Worm (Caenorhabditis elegans) whole organism, young adult: ENCODE measurements around the gene lelo-3.

Experiments used
- B0261.1 ChIP-seq: sonication (generic microtip); optimal IDR thresholded peaks from 2 replicates; lab custom pipeline; 2016; ENCODE audit warnings: mild to moderate bottlenecking, missing genetic modification characterization, moderate library complexity, missing compliant biosample characterization
- B0336.3 ChIP-seq: fragments of 200-800 bp; sonication (Bioruptor generic); IDR thresholded peaks from 2 replicates; pipeline ENCODE4 v1.3.6; 2022; ENCODE audit warnings: missing genetic modification characterization, missing compliant biosample characterization
- F10E7.11 ChIP-seq: sonication (generic microtip); optimal IDR thresholded peaks from 2 replicates; lab custom pipeline; 2017; ENCODE audit warnings: mild to moderate bottlenecking, missing genetic modification characterization, moderate library complexity, missing compliant biosample characterization
- F23B12.7 ChIP-seq: sonication (generic microtip); optimal IDR thresholded peaks from 2 replicates; lab custom pipeline; 2017; ENCODE audit warnings: missing genetic modification characterization, mild to moderate bottlenecking, missing compliant biosample characterization, antibody characterized with exemption, moderate library complexity; ENCODE audit not compliant: insufficient read depth
- F33H1.4 ChIP-seq: fragments of 200-800 bp; sonication (Bioruptor generic); IDR thresholded peaks from 2 replicates; pipeline ENCODE4 v1.3.6; 2022; ENCODE audit warnings: missing genetic modification reagents, missing genetic modification characterization, missing compliant biosample characterization
- F49E8.2 ChIP-seq: sonication (generic microtip); optimal IDR thresholded peaks from 3 replicates; lab custom pipeline; 2017; ENCODE audit warnings: missing genetic modification characterization, mild to moderate bottlenecking, missing compliant biosample characterization, antibody characterized with exemption, moderate library complexity; ENCODE audit not compliant: insufficient read depth
- K11D2.4 ChIP-seq: fragments of 200-800 bp; sonication (Bioruptor generic); IDR thresholded peaks from 2 replicates; pipeline ENCODE4 v1.3.6; 2022; ENCODE audit warnings: missing genetic modification reagents, missing genetic modification characterization, missing compliant biosample characterization
- K12H6.12 ChIP-seq: fragments of 200-800 bp; sonication (Bioruptor generic); optimal IDR thresholded peaks from 2 replicates; lab custom pipeline; 2018; ENCODE audit warnings: mild to moderate bottlenecking, missing genetic modification characterization, missing compliant biosample characterization
- Y53F4B.3 ChIP-seq: fragments of 200-800 bp; sonication (Bioruptor generic); IDR thresholded peaks from 2 replicates; pipeline ENCODE4 v1.3.6; 2022; ENCODE audit warnings: missing genetic modification reagents, missing genetic modification characterization, missing compliant biosample characterization
- Y67H2A.10 ChIP-seq: fragments of 200-800 bp; sonication (Bioruptor generic); conservative IDR thresholded peaks from 2 replicates; pipeline ENCODE4 v1.3.6; 2022; ENCODE audit warnings: missing genetic modification reagents, missing genetic modification characterization, missing compliant biosample characterization
- akir-1 ChIP-seq: fragments of 200-800 bp; sonication (Bioruptor generic); optimal IDR thresholded peaks from 2 replicates; lab custom pipeline; 2018; ENCODE audit warnings: mild to moderate bottlenecking, missing genetic modification characterization, moderate library complexity, missing compliant biosample characterization
- ama-1 ChIP-seq, 3 experiments: fragments of 150-350 bp in 1 of 3; sonication (generic microtip) in 2 of 3; optimal IDR thresholded peaks; 2 replicates each; lab custom pipeline; 2014 to 2018; ENCODE audit warnings: missing biosample characterization in 2 of 3, missing genetic modification characterization in 2 of 3, missing genetic modification reagents in 2 of 3
- athp-1 ChIP-seq: sonication (generic microtip); optimal IDR thresholded peaks from 2 replicates; lab custom pipeline; 2017; ENCODE audit warnings: mild to moderate bottlenecking, missing genetic modification characterization, missing compliant biosample characterization
- attf-3 ChIP-seq: fragments of 200-800 bp; sonication (Bioruptor generic); conservative IDR thresholded peaks from 2 replicates; pipeline ENCODE4 v1.3.6; 2022; ENCODE audit warnings: missing genetic modification reagents, missing genetic modification characterization, missing compliant biosample characterization
- attf-5 ChIP-seq: fragments of 200-800 bp; sonication (Bioruptor generic); optimal IDR thresholded peaks from 2 replicates; lab custom pipeline; 2018; ENCODE audit warnings: mild to moderate bottlenecking, missing genetic modification characterization, missing compliant biosample characterization
- bed-1 ChIP-seq: fragments of 200-800 bp; sonication (Bioruptor generic); IDR thresholded peaks from 2 replicates; pipeline ENCODE4 v1.3.6; 2022; ENCODE audit warnings: missing genetic modification reagents, missing genetic modification characterization, missing compliant biosample characterization
- ccch-3 ChIP-seq: fragments of 200-800 bp; sonication (Bioruptor generic); optimal IDR thresholded peaks from 2 replicates; lab custom pipeline; 2018; ENCODE audit warnings: mild to moderate bottlenecking, missing genetic modification characterization, missing compliant biosample characterization
- cebp-2 ChIP-seq: fragments of 200-800 bp; sonication (Bioruptor generic); IDR thresholded peaks from 2 replicates; pipeline ENCODE4 v1.3.6; 2022; ENCODE audit warnings: missing genetic modification characterization, missing compliant biosample characterization
- ceh-27 ChIP-seq: fragments of 200-800 bp; sonication (Bioruptor generic); optimal IDR thresholded peaks from 2 replicates; lab custom pipeline; 2018; ENCODE audit warnings: mild to moderate bottlenecking, missing genetic modification characterization, moderate library complexity, missing compliant biosample characterization
- ceh-91 ChIP-seq: fragments of 200-800 bp; sonication (Bioruptor generic); IDR thresholded peaks from 2 replicates; pipeline ENCODE4 v1.3.6; 2022; ENCODE audit warnings: missing genetic modification reagents, missing genetic modification characterization, missing compliant biosample characterization
- dox-1 ChIP-seq: fragments of 200-800 bp; sonication (Bioruptor generic); IDR thresholded peaks from 2 replicates; pipeline ENCODE4 v1.3.6; 2022; ENCODE audit warnings: missing genetic modification reagents, missing genetic modification characterization, missing compliant biosample characterization
- egl-18 ChIP-seq: fragments of 200-800 bp; sonication (Bioruptor generic); IDR thresholded peaks from 2 replicates; pipeline ENCODE4 v1.3.6; 2022; ENCODE audit warnings: missing genetic modification reagents, missing genetic modification characterization, missing compliant biosample characterization
- ekl-4 ChIP-seq: fragments of 200-800 bp; sonication (Bioruptor generic); IDR thresholded peaks from 2 replicates; pipeline ENCODE4 v1.3.6; 2022; ENCODE audit warnings: missing genetic modification reagents, missing genetic modification characterization, missing compliant biosample characterization
- ets-4 ChIP-seq: fragments of 200-800 bp; sonication (Bioruptor generic); optimal IDR thresholded peaks from 2 replicates; lab custom pipeline; 2018; ENCODE audit warnings: mild to moderate bottlenecking, missing genetic modification characterization, missing compliant biosample characterization
- lag-1 ChIP-seq: fragments of 200-800 bp; sonication (Bioruptor generic); IDR thresholded peaks from 2 replicates; pipeline ENCODE4 v1.3.6; 2022; ENCODE audit warnings: missing genetic modification reagents, missing genetic modification characterization, missing compliant biosample characterization
- let-607 ChIP-seq, 2 experiments: fragments of 200-800 bp in 1 of 2; sonication (Bioruptor generic) in 1 of 2; sonication (generic microtip) in 1 of 2; optimal IDR thresholded peaks; 2 replicates each; lab custom pipeline; 2016 to 2018; ENCODE audit warnings: mild to moderate bottlenecking in 2 of 2, missing compliant biosample characterization in 2 of 2, missing genetic modification characterization in 2 of 2, moderate library complexity in 2 of 2, missing genotype in 1 of 2
- lin-26 ChIP-seq: fragments of 200-800 bp; sonication (Bioruptor generic); IDR thresholded peaks from 2 replicates; pipeline ENCODE4 v1.3.6; 2022; ENCODE audit warnings: missing genetic modification reagents, missing genetic modification characterization, missing compliant biosample characterization
- lin-35 ChIP-seq, 3 experiments: fragments of 150-350 bp in 2 of 3; sonication (generic microtip) in 1 of 3; optimal IDR thresholded peaks; 2 replicates each; lab custom pipeline; 2014 to 2018; ENCODE audit warnings: missing biosample characterization in 3 of 3, missing genetic modification characterization in 3 of 3, missing genetic modification reagents in 3 of 3
- madf-10 ChIP-seq: sonication (generic microtip); optimal IDR thresholded peaks from 2 replicates; lab custom pipeline; 2016; ENCODE audit warnings: mild to moderate bottlenecking, missing genetic modification characterization, missing compliant biosample characterization
- nfya-1 ChIP-seq: sonication (generic microtip); optimal IDR thresholded peaks from 2 replicates; lab custom pipeline; 2017; ENCODE audit warnings: antibody characterized with exemption, missing compliant biosample characterization, missing genetic modification characterization, borderline replicate concordance; ENCODE audit not compliant: insufficient read depth
- nfyb-1 ChIP-seq: fragments of 200-800 bp; sonication (Bioruptor generic); IDR thresholded peaks from 2 replicates; pipeline ENCODE4 v1.3.6; 2022; ENCODE audit warnings: missing genetic modification reagents, missing genetic modification characterization, missing compliant biosample characterization
- pbrm-1 ChIP-seq: fragments of 200-800 bp; sonication (Bioruptor generic); IDR thresholded peaks from 2 replicates; pipeline ENCODE4 v1.3.6; 2022; ENCODE audit warnings: missing genetic modification reagents, missing genetic modification characterization, missing compliant biosample characterization
- rcor-1 ChIP-seq: fragments of 200-800 bp; sonication (Bioruptor generic); IDR thresholded peaks from 2 replicates; pipeline ENCODE4 v1.3.6; 2022; ENCODE audit warnings: missing genetic modification reagents, missing genetic modification characterization, missing compliant biosample characterization
- rpc-1 ChIP-seq, 2 experiments: fragments of 150-350 bp in 1 of 2; sonication (generic microtip) in 1 of 2; optimal IDR thresholded peaks; 2 replicates each; lab custom pipeline; 2014 to 2018; ENCODE audit warnings: missing biosample characterization in 1 of 2, missing genetic modification characterization in 1 of 2, missing genetic modification reagents in 1 of 2, missing genotype in 1 of 2
- snpc-4 ChIP-seq, 5 experiments: fragments of 150-350 bp in 1 of 5; sonication (generic microtip) in 4 of 5; optimal IDR thresholded peaks; 2 replicates each; lab custom pipeline; 2014 to 2018; ENCODE audit warnings: missing genetic modification characterization in 5 of 5, missing biosample characterization in 3 of 5, antibody characterized with exemption in 2 of 5, mild to moderate bottlenecking in 2 of 5, missing compliant biosample characterization in 2 of 5, missing genotype in 2 of 5, moderate library complexity in 2 of 5, missing genetic modification reagents in 1 of 5
- unc-130 ChIP-seq: sonication (generic microtip); optimal IDR thresholded peaks from 2 replicates; lab custom pipeline; 2016; ENCODE audit warnings: missing genetic modification reagents, missing genetic modification characterization, missing compliant biosample characterization
- xnd-1 ChIP-seq: sonication (generic microtip); optimal IDR thresholded peaks from 2 replicates; lab custom pipeline; 2016; ENCODE audit warnings: missing genotype, missing genetic modification reagents, missing genetic modification characterization, missing compliant biosample characterization
- zfh-2 ChIP-seq: fragments of 200-800 bp; sonication (Bioruptor generic); conservative IDR thresholded peaks from 2 replicates; pipeline ENCODE4 v1.3.6; 2022; ENCODE audit warnings: missing genetic modification reagents, missing genetic modification characterization, missing compliant biosample characterization
- ztf-3 ChIP-seq: fragments of 200-800 bp; sonication (Bioruptor generic); optimal IDR thresholded peaks from 2 replicates; lab custom pipeline; 2018; ENCODE audit warnings: mild to moderate bottlenecking, missing genetic modification characterization, missing compliant biosample characterization

lelo-3 gene

DNA sequence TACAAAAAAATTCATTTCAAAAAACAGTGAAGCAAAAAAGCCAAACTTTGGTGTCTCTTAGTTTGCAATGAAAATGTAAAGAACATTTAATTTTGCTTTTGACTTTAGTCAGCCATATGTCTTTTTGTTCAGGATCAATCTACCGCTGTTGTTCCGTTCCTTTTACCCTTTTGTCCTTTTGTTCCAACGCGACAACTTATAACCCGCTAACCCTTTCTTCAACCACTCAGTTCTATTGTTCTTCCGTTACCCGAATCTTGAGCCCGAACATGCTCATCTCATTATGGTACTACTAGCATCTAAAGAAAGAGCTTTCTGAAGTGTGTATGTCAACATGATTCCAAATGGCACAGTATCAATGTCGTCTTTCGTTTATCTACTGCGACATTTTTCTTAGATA is 28.4 kb downstream of the lelo-3 start (continued):
- no peak for TF ChIP-seq attf-3 (GFP tag; lab: Robert Waterston, UW)
- TF ChIP-seq rpc-1 (optimal IDR thresholded peaks at IDR 0.05; lab: Kevin White, UChicago): no peak
- no peak for TF ChIP-seq rpc-1 (tag; optimal IDR thresholded peaks at IDR 0.05; lab: Kevin White, UChicago)
- TF ChIP-seq unc-130 (GFP tag; lab: Kevin White, UChicago): no peak
- TF ChIP-seq pbrm-1 (GFP tag; lab: Robert Waterston, UW): no peak
- TF ChIP-seq ama-1 (optimal IDR thresholded peaks at IDR 0.05; lab: Kevin White, UChicago): no peak
- TF ChIP-seq ama-1 (GFP tag; optimal IDR thresholded peaks at IDR 0.05; lab: Kevin White, UChicago): no peak
- no peak for TF ChIP-seq ccch-3 (GFP tag; lab: Kevin White, UChicago)
- no peak for TF ChIP-seq egl-18 (GFP tag; lab: Robert Waterston, UW)

DNA sequence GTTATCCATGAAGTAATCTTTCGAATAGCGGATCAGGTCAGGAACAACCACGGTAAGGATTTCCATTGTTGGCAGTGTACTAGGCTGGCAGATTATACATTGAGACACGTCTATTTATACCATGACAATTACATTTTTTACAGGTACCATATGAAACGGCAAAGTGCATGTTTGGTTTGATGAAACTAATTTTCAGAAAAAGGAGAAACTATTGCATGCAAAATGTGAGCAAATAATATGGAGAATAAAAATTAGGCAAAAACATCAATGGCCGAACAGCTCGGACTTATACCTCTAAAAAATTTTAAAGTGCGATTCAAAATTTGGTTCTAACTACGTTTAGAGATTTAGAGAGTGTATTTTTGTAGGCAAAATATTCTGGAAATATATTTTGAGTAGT is 29.6 kb downstream of the lelo-3 start, which contains the start of gene F22F4.5:
F22F4.5 (minus strand) TSS at position 101 of the 400 bp plus-strand sequence.
- TF ChIP-seq nfya-1 (tag; lab: Kevin White, UChicago): no peak
- no peak for TF ChIP-seq ceh-91 (GFP tag; lab: Robert Waterston, UW)
- TF ChIP-seq xnd-1 (tag; lab: Kevin White, UChicago): no peak
- no peak for TF ChIP-seq ekl-4 (GFP tag; lab: Robert Waterston, UW)
- no peak for TF ChIP-seq lin-35 (GFP tag; optimal IDR thresholded peaks at IDR 0.05; lab: Kevin White, UChicago)
- TF ChIP-seq attf-5: no peak
- TF ChIP-seq F33H1.4 (GFP tag; lab: Robert Waterston, UW): no peak
- TF ChIP-seq cebp-2 (GFP tag; lab: Robert Waterston, UW): no peak
- TF ChIP-seq dox-1 (GFP tag; lab: Robert Waterston, UW): no peak

DNA sequence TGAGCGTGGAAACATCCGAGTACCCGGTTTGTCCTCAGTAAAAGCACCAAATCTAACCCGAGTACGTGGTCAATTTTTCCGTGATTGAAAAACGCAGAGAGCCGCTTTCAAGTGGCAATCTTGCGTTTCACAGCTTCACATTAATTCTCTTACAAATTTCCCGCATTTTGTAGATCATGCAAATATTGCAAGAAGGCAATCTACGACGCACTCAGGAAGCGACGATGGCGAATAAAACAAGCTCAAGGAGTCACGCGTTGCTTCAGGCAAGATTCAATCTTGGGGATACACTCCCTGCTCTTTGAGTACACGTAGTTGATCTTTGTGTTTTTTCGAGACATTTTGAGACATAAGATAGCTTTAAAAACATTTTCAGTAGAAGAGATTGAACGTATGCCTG is 34.5 kb downstream of the lelo-3 start:
- TF ChIP-seq ceh-27: peak; percentile 55
- no peak for TF ChIP-seq akir-1 (GFP tag; lab: Kevin White, UChicago)

DNA sequence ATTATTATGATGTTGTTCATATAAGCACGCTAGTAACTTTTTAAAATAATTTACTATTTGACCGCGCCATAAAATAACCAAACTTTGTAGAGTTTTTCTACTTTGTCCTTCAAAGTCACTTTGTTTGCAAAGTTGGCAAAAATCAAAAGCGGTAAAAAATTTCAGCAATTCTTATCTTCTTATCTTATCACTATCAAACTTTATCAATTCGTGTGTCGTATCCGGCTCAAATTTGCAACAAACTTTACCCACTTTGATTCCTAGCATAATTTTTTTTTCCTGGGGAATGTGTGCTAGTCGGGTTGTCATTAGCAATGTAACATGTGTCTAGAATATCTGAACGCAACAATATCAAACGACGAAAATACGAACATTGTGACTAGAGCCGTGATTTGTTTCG is 36.6 kb downstream of the lelo-3 start:
- no peak for TF ChIP-seq ztf-3
- TF ChIP-seq dox-1 (GFP tag; lab: Robert Waterston, UW): no peak
- TF ChIP-seq nfya-1 (tag; lab: Kevin White, UChicago): no peak
- TF ChIP-seq B0336.3: no peak
- no peak for TF ChIP-seq lin-26 (GFP tag; lab: Robert Waterston, UW)
- no peak for TF ChIP-seq athp-1
- no peak for TF ChIP-seq bed-1 (GFP tag; lab: Robert Waterston, UW)
- TF ChIP-seq Y67H2A.10 (GFP tag; lab: Robert Waterston, UW): no peak
- no peak for TF ChIP-seq rcor-1 (GFP tag; lab: Robert Waterston, UW)
- no peak for TF ChIP-seq B0261.1 (tag; lab: Kevin White, UChicago)

DNA sequence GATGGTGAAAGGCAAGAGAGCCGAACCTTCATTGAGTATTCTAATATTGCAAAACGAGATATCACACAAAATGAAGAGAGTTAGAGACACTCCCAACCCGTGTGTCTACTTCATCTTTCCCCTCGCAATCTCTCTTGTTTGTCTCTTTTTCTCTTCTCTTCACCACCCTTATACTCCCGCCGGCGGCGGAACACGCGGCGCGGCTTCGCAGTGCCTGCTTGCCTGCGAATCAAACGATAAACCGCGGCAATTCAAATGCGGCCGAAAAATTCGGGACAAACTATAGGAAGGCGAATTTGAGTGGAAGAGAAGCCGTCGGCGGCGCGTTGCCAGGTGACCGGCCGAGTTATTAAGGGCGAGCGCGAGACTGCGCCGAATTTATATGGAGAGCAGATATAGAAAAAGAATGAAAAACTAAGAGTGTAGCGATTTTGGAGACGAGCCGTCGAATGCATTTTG is 37.8 kb downstream of the lelo-3 start, which contains the start of gene klp-13:
klp-13 (plus strand) TSS at position 409 of the 459 bp plus-strand sequence.
- no peak for TF ChIP-seq snpc-4 (GFP tag; optimal IDR thresholded peaks at IDR 0.05; lab: Kevin White, UChicago)
- peak in 1 of 4 experiments; percentile 57 for TF ChIP-seq snpc-4 (tag; optimal IDR thresholded peaks at IDR 0.05; lab: Kevin White, UChicago)
- TF ChIP-seq F49E8.2 (tag; lab: Kevin White, UChicago): no peak
- TF ChIP-seq ceh-27: peak; percentile 88
- peak; percentile 65; the same call in 1 of the 2 replicates for TF ChIP-seq dox-1 (GFP tag; lab: Robert Waterston, UW)
- no peak for TF ChIP-seq F10E7.11 (tag; lab: Kevin White, UChicago)
- TF ChIP-seq attf-5: peak; percentile 82
- peak; percentile 90 for TF ChIP-seq K12H6.12
- TF ChIP-seq F23B12.7 (tag; lab: Kevin White, UChicago): peak; percentile 50
- TF ChIP-seq madf-10: peak; percentile 98
- no peak for TF ChIP-seq lag-1 (GFP tag; lab: Robert Waterston, UW)
- no peak for TF ChIP-seq Y53F4B.3 (GFP tag; lab: Robert Waterston, UW)
- peak; percentile 38 for TF ChIP-seq ets-4 (GFP tag; lab: Kevin White, UChicago)
- peak; percentile 30 to 83 for TF ChIP-seq let-607 (tag; optimal IDR thresholded peaks at IDR 0.05; lab: Kevin White, UChicago)
- no peak for TF ChIP-seq akir-1 (GFP tag; lab: Kevin White, UChicago)
- TF ChIP-seq nfyb-1 (GFP tag; lab: Robert Waterston, UW): peak; percentile 77
- peak; percentile 67 for TF ChIP-seq K11D2.4
- peak; percentile 97 for TF ChIP-seq zfh-2
